Worm (Caenorhabditis elegans) whole organism, L1 larva: ENCODE measurements around the gene srt-8.
"Not testable (repeated sequence)": the region's sequence is repeated elsewhere in the genome, so short reads cannot be mapped to it uniquely, and the experiment has no call there.

ENCODE experiments used
- C04F5.9 ChIP-seq: sonication (generic microtip); optimal IDR thresholded peaks from 2 replicates; lab custom pipeline; 2016; ENCODE audit warnings: missing genetic modification characterization, missing compliant biosample characterization
- F16B12.6 ChIP-seq: fragments of 150-350 bp; optimal IDR thresholded peaks from 2 replicates; lab custom pipeline; 2014; ENCODE audit warnings: missing biosample characterization, missing genetic modification characterization
- Y116A8C.19 ChIP-seq: sonication (generic microtip); optimal IDR thresholded peaks from 2 replicates; lab custom pipeline; 2016; ENCODE audit warnings: missing compliant biosample characterization, missing genetic modification characterization, borderline replicate concordance
- ceh-63 ChIP-seq: fragments of 200-800 bp; sonication (Bioruptor generic); optimal IDR thresholded peaks from 2 replicates; lab custom pipeline; 2018; ENCODE audit warnings: mild to moderate bottlenecking, missing genetic modification characterization, missing compliant biosample characterization
- ceh-8 ChIP-seq: fragments of 200-800 bp; sonication (Bioruptor generic); optimal IDR thresholded peaks from 2 replicates; lab custom pipeline; 2018; ENCODE audit warnings: mild to moderate bottlenecking, missing genetic modification characterization, moderate library complexity, missing compliant biosample characterization
- ceh-88 ChIP-seq: fragments of 200-800 bp; sonication (Bioruptor generic); IDR thresholded peaks from 2 replicates; pipeline ENCODE4 v1.3.6; 2022; ENCODE audit warnings: missing genetic modification characterization, missing compliant biosample characterization
- ceh-90 ChIP-seq: sonication (generic microtip); optimal IDR thresholded peaks from 2 replicates; lab custom pipeline; 2016; ENCODE audit warnings: missing genetic modification characterization, missing compliant biosample characterization
- ces-1 ChIP-seq: fragments of 150-350 bp; optimal IDR thresholded peaks from 2 replicates; lab custom pipeline; 2014; ENCODE audit warnings: missing biosample characterization, missing genetic modification reagents, missing genetic modification characterization
- dpl-1 ChIP-seq, 3 experiments: fragments of 150-350 bp in 2 of 3; sonication (generic microtip) in 1 of 3; optimal IDR thresholded peaks; 2 replicates each; lab custom pipeline; 2014 to 2017; ENCODE audit warnings: missing biosample characterization in 3 of 3, missing genetic modification characterization in 3 of 3, missing genetic modification reagents in 3 of 3
- dsc-1 ChIP-seq: sonication (generic microtip); optimal IDR thresholded peaks from 2 replicates; lab custom pipeline; 2016; ENCODE audit warnings: mild to moderate bottlenecking, missing genetic modification characterization, missing compliant biosample characterization
- efl-1 ChIP-seq, 4 experiments: fragments of 150-350 bp; optimal IDR thresholded peaks in 3 of 4; peaks in 1 of 4; 1 replicate in 1 of 4; 2 replicates in 3 of 4; lab custom pipeline; 2014; ENCODE audit warnings: missing biosample characterization in 2 of 4, missing genetic modification characterization in 2 of 4, missing genetic modification reagents in 2 of 4
- fkh-8 ChIP-seq: sonication (generic microtip); optimal IDR thresholded peaks from 2 replicates; lab custom pipeline; 2016; ENCODE audit warnings: mild to moderate bottlenecking, missing genetic modification characterization, missing compliant biosample characterization
- fos-1 ChIP-seq: fragments of 150-350 bp; optimal IDR thresholded peaks from 2 replicates; lab custom pipeline; 2014; ENCODE audit warnings: missing biosample characterization, missing genetic modification characterization
- lin-13 ChIP-seq: fragments of 150-350 bp; optimal IDR thresholded peaks from 2 replicates; lab custom pipeline; 2014; ENCODE audit warnings: missing biosample characterization, missing genetic modification reagents, missing genetic modification characterization
- lin-14 ChIP-seq: fragments of 200-800 bp; sonication (Bioruptor generic); optimal IDR thresholded peaks from 2 replicates; lab custom pipeline; 2018; ENCODE audit warnings: mild to moderate bottlenecking, missing genetic modification characterization, moderate library complexity, missing compliant biosample characterization
- lin-35 ChIP-seq, 2 experiments: fragments of 150-350 bp; optimal IDR thresholded peaks; 2 replicates each; lab custom pipeline; 2014; ENCODE audit warnings: missing biosample characterization in 2 of 2, missing genetic modification characterization in 2 of 2, missing genetic modification reagents in 2 of 2
- lsy-2 ChIP-seq, 2 experiments: fragments of 150-350 bp; optimal IDR thresholded peaks; 2 replicates each; lab custom pipeline; 2014; ENCODE audit warnings: missing biosample characterization in 2 of 2, missing genetic modification characterization in 2 of 2
- mab-9 ChIP-seq: fragments of 200-800 bp; sonication (Bioruptor generic); IDR thresholded peaks from 2 replicates; pipeline ENCODE4 v1.3.6; 2022; ENCODE audit warnings: missing genetic modification reagents, missing genetic modification characterization, missing compliant biosample characterization
- mdl-1 ChIP-seq, 2 experiments: fragments of 150-350 bp; optimal IDR thresholded peaks; 2 replicates each; lab custom pipeline; 2014 to 2017; ENCODE audit warnings: missing biosample characterization in 2 of 2, missing genetic modification characterization in 2 of 2, inconsistent platforms in 1 of 2
- mef-2 ChIP-seq: fragments of 150-350 bp; optimal IDR thresholded peaks from 2 replicates; lab custom pipeline; 2014; ENCODE audit warnings: missing biosample characterization, missing genetic modification characterization
- nhr-19 ChIP-seq: fragments of 200-800 bp; sonication (Bioruptor generic); conservative IDR thresholded peaks from 2 replicates; pipeline ENCODE4 v1.3.6; 2022; ENCODE audit warnings: missing genetic modification characterization, missing compliant biosample characterization
- nhr-28 ChIP-seq: fragments of 150-350 bp; optimal IDR thresholded peaks from 2 replicates; lab custom pipeline; 2014; ENCODE audit warnings: missing biosample characterization, missing genetic modification characterization
- nhr-47 ChIP-seq: sonication (generic microtip); optimal IDR thresholded peaks from 2 replicates; lab custom pipeline; 2016; ENCODE audit warnings: mild to moderate bottlenecking, missing genetic modification characterization, moderate library complexity, missing compliant biosample characterization
- nhr-77 ChIP-seq: fragments of 150-350 bp; optimal IDR thresholded peaks from 2 replicates; lab custom pipeline; 2014; ENCODE audit warnings: missing biosample characterization, missing genetic modification characterization
- nhr-84 ChIP-seq: sonication (generic microtip); optimal IDR thresholded peaks from 2 replicates; lab custom pipeline; 2017; ENCODE audit warnings: missing biosample characterization, missing genetic modification characterization
- pag-3 ChIP-seq: sonication (generic microtip); optimal IDR thresholded peaks from 2 replicates; lab custom pipeline; 2017; ENCODE audit warnings: missing genetic modification characterization, mild to moderate bottlenecking, missing compliant biosample characterization, antibody characterized with exemption, borderline replicate concordance; ENCODE audit not compliant: insufficient read depth
- pax-3 ChIP-seq: fragments of 200-800 bp; sonication (Bioruptor generic); optimal IDR thresholded peaks from 2 replicates; lab custom pipeline; 2018; ENCODE audit warnings: mild to moderate bottlenecking, missing genetic modification characterization, moderate library complexity, missing compliant biosample characterization
- rnt-1 ChIP-seq: sonication (generic microtip); optimal IDR thresholded peaks from 2 replicates; lab custom pipeline; 2016; ENCODE audit warnings: mild to moderate bottlenecking, missing genetic modification characterization, moderate library complexity, missing compliant biosample characterization
- snu-23 ChIP-seq: sonication (generic microtip); optimal IDR thresholded peaks from 2 replicates; lab custom pipeline; 2016; ENCODE audit warnings: missing genetic modification characterization, missing compliant biosample characterization
- sup-37 ChIP-seq: fragments of 200-800 bp; sonication (Bioruptor generic); optimal IDR thresholded peaks from 2 replicates; lab custom pipeline; 2018; ENCODE audit warnings: mild to moderate bottlenecking, missing genetic modification characterization, missing compliant biosample characterization
- swsn-7 ChIP-seq: sonication (generic microtip); optimal IDR thresholded peaks from 2 replicates; lab custom pipeline; 2016; ENCODE audit warnings: missing genetic modification characterization, missing compliant biosample characterization
- tbx-2 ChIP-seq: sonication (generic microtip); optimal IDR thresholded peaks from 2 replicates; lab custom pipeline; 2016; ENCODE audit warnings: missing genetic modification characterization, missing compliant biosample characterization
- unc-30 ChIP-seq: sonication (generic microtip); optimal IDR thresholded peaks from 2 replicates; lab custom pipeline; 2017; ENCODE audit warnings: missing biosample characterization, missing genetic modification characterization
- unc-98 ChIP-seq: fragments of 200-800 bp; sonication (Bioruptor generic); IDR thresholded peaks from 2 replicates; pipeline ENCODE4 v1.3.6; 2022; ENCODE audit warnings: missing genetic modification characterization, missing compliant biosample characterization
- zag-1 ChIP-seq: fragments of 150-350 bp; optimal IDR thresholded peaks from 2 replicates; lab custom pipeline; 2014; ENCODE audit warnings: missing biosample characterization, missing genetic modification characterization

Gene srt-8

ce11 chrV:3058996-3059395 is 27.4 kb upstream of the srt-8 start, which contains the start of gene str-244 (continued):
- TF ChIP-seq lin-13 (GFP tag; lab: Kevin White, UChicago) (no peak), nhr-47 (tag; lab: Kevin White, UChicago) (no peak), fkh-8 (no peak)

- no peak for TF ChIP-seq lsy-2 (tag; optimal IDR thresholded peaks at IDR 0.05; lab: Kevin White, UChicago)
- TF ChIP-seq mdl-1 (tag; optimal IDR thresholded peaks at IDR 0.05; lab: Kevin White, UChicago), result no peak
- TF ChIP-seq ceh-63 (GFP tag; lab: Kevin White, UChicago), result no peak
- no peak for TF ChIP-seq lin-14
- no peak for TF ChIP-seq fos-1 (tag; lab: Kevin White, UChicago)
- TF ChIP-seq unc-30 (tag; lab: Kevin White, UChicago), result no peak
- TF ChIP-seq zag-1 (tag; lab: Kevin White, UChicago), result no peak
- no peak for TF ChIP-seq ceh-88 (GFP tag; lab: Robert Waterston, UW)
- TF ChIP-seq nhr-77, result no peak
- no peak for TF ChIP-seq rnt-1 (tag; lab: Kevin White, UChicago)
- TF ChIP-seq mef-2 (tag; lab: Kevin White, UChicago), result no peak
- no peak for TF ChIP-seq C04F5.9 (tag; lab: Kevin White, UChicago)
- TF ChIP-seq dpl-1 (GFP tag; optimal IDR thresholded peaks at IDR 0.05; lab: Kevin White, UChicago), result no peak
- TF ChIP-seq efl-1 (optimal IDR thresholded peaks at IDR 0.05; lab: Kevin White, UChicago), result no peak
- no peak for TF ChIP-seq efl-1 (GFP tag; optimal IDR thresholded peaks at IDR 0.05 in 1 of 2; lab: Kevin White, UChicago)
- no peak for TF ChIP-seq tbx-2 (tag; lab: Kevin White, UChicago)
Measured at ce11 chrV:3062078-3062477, 24.3 kb upstream of the srt-8 start, which contains the start of gene srt-15. Gene srt-15, minus strand, starts transcription at chrV:3062178.

- not testable (repeated sequence) for TF ChIP-seq mab-9 (GFP tag; lab: Robert Waterston, UW); C04F5.9 (tag; lab: Kevin White, UChicago); pax-3
Measured at ce11 chrV:3064418-3064817, 21.9 kb upstream of the srt-8 start, which contains the start of gene srt-16. Gene srt-16, minus strand, starts transcription at chrV:3064518.

- no peak for TF ChIP-seq efl-1 (optimal IDR thresholded peaks at IDR 0.05; lab: Kevin White, UChicago)
- TF ChIP-seq efl-1 (GFP tag; optimal IDR thresholded peaks at IDR 0.05 in 1 of 2; lab: Kevin White, UChicago), result no peak
- TF ChIP-seq ceh-8, result no peak
- TF ChIP-seq F16B12.6, result no peak
- no peak for TF ChIP-seq mdl-1 (tag; optimal IDR thresholded peaks at IDR 0.05; lab: Kevin White, UChicago)
- TF ChIP-seq, all 84 proteins: peak for 0
Measured at ce11 chrV:3065928-3066327, 20.4 kb upstream of the srt-8 start, which contains the start of gene srh-185. Gene srh-185, plus strand, starts transcription at chrV:3066228.

DNA sequence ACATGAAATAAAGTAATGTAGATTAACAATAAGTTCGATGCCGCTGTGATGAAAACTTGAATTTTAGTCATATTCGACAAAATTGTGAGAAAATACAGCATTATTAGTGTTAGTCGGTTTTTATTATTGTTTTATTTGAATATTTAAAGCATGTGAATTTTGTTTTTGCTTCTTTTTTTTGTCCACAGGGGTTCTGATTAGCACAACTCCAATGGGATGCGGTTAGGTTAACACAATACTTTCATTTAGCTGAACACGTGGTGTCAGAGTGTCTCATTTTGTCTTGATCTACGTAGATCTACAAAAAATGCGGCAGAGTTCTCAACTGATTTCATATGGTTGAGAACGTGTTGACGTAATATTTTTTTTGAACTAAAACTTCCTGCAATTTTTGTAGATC is 17.3 kb upstream of the srt-8 start, which contains the start of gene str-40:
TSS of gene str-40 (minus strand) at position 101 of the 400 bp plus-strand sequence.
- TF ChIP-seq snu-23 (GFP tag; lab: Kevin White, UChicago), result no peak
- TF ChIP-seq Y116A8C.19 (tag; lab: Kevin White, UChicago), result no peak
- TF ChIP-seq nhr-84 (tag; lab: Kevin White, UChicago), result no peak
- no peak for TF ChIP-seq swsn-7
- TF ChIP-seq unc-98, result no peak

- TF ChIP-seq F16B12.6 (no peak), pag-3 (tag; lab: Kevin White, UChicago) (no peak), ceh-90 (no peak), nhr-84 (tag; lab: Kevin White, UChicago) (no peak), nhr-19 (GFP tag; lab: Robert Waterston, UW) (no peak), ces-1 (GFP tag; lab: Kevin White, UChicago) (no peak), dsc-1 (no peak), sup-37 (GFP tag; lab: Kevin White, UChicago) (no peak), nhr-28 (tag; lab: Kevin White, UChicago) (no peak), lin-35 (GFP tag; optimal IDR thresholded peaks at IDR 0.05; lab: Kevin White, UChicago) (no peak)
Measured at ce11 chrV:3071548-3071947, 14.8 kb upstream of the srt-8 start, which contains the start of gene C50H11.13. Gene C50H11.13, minus strand, starts transcription at chrV:3071648.
